Fruit fly (Drosophila melanogaster): ENCODE measurements around the gene CG42249.

CG42249 gene

DNA sequence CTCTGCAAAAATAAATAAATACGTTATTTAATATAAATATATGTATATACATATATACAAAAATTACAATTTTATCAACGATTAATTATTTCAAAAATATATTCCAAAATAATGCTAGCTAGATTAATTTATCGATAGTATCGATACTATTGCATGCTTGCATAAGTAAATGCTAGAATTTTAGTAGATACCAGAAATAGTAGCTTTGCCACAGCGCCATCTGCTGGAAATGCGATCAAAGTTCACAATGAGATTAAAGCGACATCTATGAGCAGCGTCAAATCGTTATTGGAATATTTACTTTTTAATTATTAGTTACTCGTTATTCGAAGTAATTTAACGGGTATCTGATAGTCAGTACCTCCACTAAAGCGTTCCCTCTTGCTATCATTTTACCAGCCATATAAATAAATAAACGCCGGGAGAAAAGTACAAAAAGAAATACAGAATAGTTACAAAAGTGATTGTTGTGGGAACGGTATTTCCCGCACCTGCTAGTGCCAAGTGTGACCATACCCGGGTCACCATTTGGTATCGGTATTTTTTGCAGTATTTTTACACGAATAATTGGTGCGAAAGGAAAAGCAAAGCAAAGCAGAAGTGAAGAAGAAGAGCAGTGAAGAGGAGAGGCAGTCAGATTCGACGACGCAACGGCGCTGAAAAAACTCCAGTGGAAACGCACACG is 57.9 kb downstream of the CG42249 start, which contains the start of the genes rtv and Dlic (continued):
- peak; percentile 49 for TF ChIP-seq CG10267 (tag; optimal IDR thresholded peaks at IDR 0.05)
- no peak for TF ChIP-seq Kr (GFP tag; optimal IDR thresholded peaks at IDR 0.05)
- TF ChIP-seq klu (GFP tag; IDR thresholded peaks at IDR 0.05): no peak
- no peak for TF ChIP-seq slp2 (GFP tag; optimal IDR thresholded peaks at IDR 0.05)
- TF ChIP-seq Abd-B (GFP tag; optimal IDR thresholded peaks at IDR 0.05): peak; percentile 25
- no peak for TF ChIP-seq Eip74EF (GFP tag; optimal IDR thresholded peaks at IDR 0.05)
- TF ChIP-seq kni (GFP tag; optimal IDR thresholded peaks at IDR 0.05): no peak
- TF ChIP-seq jigr1 (GFP tag; IDR thresholded peaks at IDR 0.05): no peak
- no peak for TF ChIP-seq CG32772 (GFP tag; IDR thresholded peaks at IDR 0.05)
- TF ChIP-seq zfh2 (GFP tag; optimal IDR thresholded peaks at IDR 0.05): no peak
- no peak for TF ChIP-seq Jarid2 (GFP tag; optimal IDR thresholded peaks at IDR 0.05)
- TF ChIP-seq nau (GFP tag; optimal IDR thresholded peaks at IDR 0.05): no peak
- no peak for TF ChIP-seq dimm (GFP tag; IDR thresholded peaks at IDR 0.05)
- no peak for TF ChIP-seq CG13296 (GFP tag; optimal IDR thresholded peaks at IDR 0.05)
- TF ChIP-seq Dp (GFP tag; optimal IDR thresholded peaks at IDR 0.05): peak; percentile 50
- TF ChIP-seq emc (GFP tag; optimal IDR thresholded peaks at IDR 0.05): no peak
- TF ChIP-seq Vsx1 (GFP tag; optimal IDR thresholded peaks at IDR 0.05): no peak
- no peak for TF ChIP-seq CG14667 (GFP tag; IDR thresholded peaks at IDR 0.05)
- no peak for TF ChIP-seq CG4854 (GFP tag; optimal IDR thresholded peaks at IDR 0.05)
- no peak for TF ChIP-seq CG4328 (GFP tag; optimal IDR thresholded peaks at IDR 0.05)
- no peak for TF ChIP-seq ken (GFP tag; IDR thresholded peaks at IDR 0.05)
- TF ChIP-seq yki (optimal IDR thresholded peaks at IDR 0.05): no peak
- TF ChIP-seq CG7372 (GFP tag; IDR thresholded peaks at IDR 0.05): no peak
- no peak for TF ChIP-seq CG14014 (GFP tag; IDR thresholded peaks at IDR 0.05)
- peak; percentile 57; the same call in 1 of the 2 replicates for TF ChIP-seq bbx (GFP tag; IDR thresholded peaks at IDR 0.05; ENCODE audit: partially characterized antibody)
- peak; percentile 63; the same call in 1 of the 2 replicates for TF ChIP-seq CG31441 (GFP tag; IDR thresholded peaks at IDR 0.05)
- TF ChIP-seq gcm2 (GFP tag; optimal IDR thresholded peaks at IDR 0.05): no peak
- no peak for TF ChIP-seq en (GFP tag; optimal IDR thresholded peaks at IDR 0.05)
- TF ChIP-seq Nf-YB (GFP tag; optimal IDR thresholded peaks at IDR 0.05): no peak
- no peak for TF ChIP-seq CG6689 (GFP tag; IDR thresholded peaks at IDR 0.05)
- peak; percentile 29 for TF ChIP-seq CG16863 (GFP tag; optimal IDR thresholded peaks at IDR 0.05)
- TF ChIP-seq CG4730 (GFP tag; IDR thresholded peaks at IDR 0.05): no peak
- TF ChIP-seq zen (tag; optimal IDR thresholded peaks at IDR 0.05): peak; percentile 38
- no peak for TF ChIP-seq CG11398 (GFP tag; optimal IDR thresholded peaks at IDR 0.05)
- no peak for TF ChIP-seq CG18764 (GFP tag; optimal IDR thresholded peaks at IDR 0.05)
- no peak for TF ChIP-seq Taf1 (GFP tag; IDR thresholded peaks at IDR 0.05)
- peak; percentile 48; the same call in 2 of the 3 replicates for TF ChIP-seq CG17361 (GFP tag; IDR thresholded peaks at IDR 0.05)
- peak; percentile 56 for TF ChIP-seq CG30020 (tag; optimal IDR thresholded peaks at IDR 0.05)
- TF ChIP-seq lov (optimal IDR thresholded peaks at IDR 0.05): no peak
- TF ChIP-seq lov (GFP tag; IDR thresholded peaks at IDR 0.05): no peak
- no peak for TF ChIP-seq CG4707 (GFP tag; optimal IDR thresholded peaks at IDR 0.05)
- no peak for TF ChIP-seq jing (GFP tag; optimal IDR thresholded peaks at IDR 0.05)
- TF ChIP-seq pb (GFP tag; optimal IDR thresholded peaks at IDR 0.05): no peak
- peak; percentile 37; the same call in 1 of the 2 replicates for TF ChIP-seq Ptx1 (GFP tag; IDR thresholded peaks at IDR 0.05)
- peak; percentile 43; the same call in 1 of the 2 replicates for TF ChIP-seq slbo (GFP tag; IDR thresholded peaks at IDR 0.05)
- peak; percentile 13 to 95 for TF ChIP-seq Pdp1 (GFP tag; optimal IDR thresholded peaks at IDR 0.05)
- no peak for TF ChIP-seq Blimp-1 (GFP tag; optimal IDR thresholded peaks at IDR 0.05)
- TF ChIP-seq ttk (GFP tag; IDR thresholded peaks at IDR 0.05): no peak
- no peak for TF ChIP-seq CkIIα-i1 (GFP tag; IDR thresholded peaks at IDR 0.05)
- TF ChIP-seq amos (GFP tag; IDR thresholded peaks at IDR 0.05; ENCODE audit: partially characterized antibody): peak; percentile 76
- no peak for TF ChIP-seq CG18011 (GFP tag; optimal IDR thresholded peaks at IDR 0.05)

All from whole organism, embryonic.